1 fruit fly cellular context compared by ENCODE assay signal in the genomic region with DNA sequence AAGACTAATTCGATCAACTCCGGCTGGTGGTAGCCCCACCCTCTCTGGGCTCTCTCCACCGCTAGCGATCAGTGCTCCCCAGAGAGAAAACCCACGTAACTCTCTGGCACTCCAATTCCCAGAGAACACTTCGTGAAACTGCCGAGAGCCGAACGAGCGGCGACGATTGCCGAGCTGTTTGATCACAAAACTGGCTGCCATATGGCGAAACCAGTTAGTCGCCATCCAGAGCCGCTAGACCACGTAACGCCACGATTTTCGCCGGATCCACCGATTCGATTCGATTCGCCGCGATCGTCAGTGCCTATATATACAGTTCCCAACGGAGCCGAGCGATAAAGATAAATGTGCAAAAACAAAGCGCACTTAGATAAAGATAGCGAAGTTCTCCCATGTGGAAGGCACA.
TF ChIP-seq lines count a peak whose summit lies in the region.

A gene (plus strand): TSS at position 209 of the 406 bp plus-strand sequence.

TF ChIP-seq in whole organism, embryonic, 481 proteins besides CTCF, POLR2A, EP300 and RAD21 (continued from another document):
- TF ChIP-seq Lhr (GFP tag; optimal IDR thresholded peaks at IDR 0.05; lab: Kevin White, UChicago) (no peak), CG17359 (tag; optimal IDR thresholded peaks at IDR 0.05; lab: Kevin White, UChicago) (peak; percentile 26), odd (GFP tag; optimal IDR thresholded peaks at IDR 0.05; lab: Kevin White, UChicago) (peak; percentile 59), maf-S (GFP tag; optimal IDR thresholded peaks at IDR 0.05; lab: Kevin White, UChicago) (peak; percentile 16), gsb-n (tag; optimal IDR thresholded peaks at IDR 0.05; lab: Kevin White, UChicago) (peak; percentile 76), CG6791 (GFP tag; IDR thresholded peaks at IDR 0.05; lab: Robert Waterston, UW; ENCODE audit: partially characterized antibody) (peak; percentile 64; the same call in 1 of the 3 replicates), crol (GFP tag; IDR thresholded peaks at IDR 0.05; lab: Robert Waterston, UW) (0 out of 2 replicates have a peak, but pooled peaks have one; percentile 10), GATAe (GFP tag; conservative IDR thresholded peaks at IDR 0.05; lab: Robert Waterston, UW) (peak; percentile 37; the same call in 1 of the 2 replicates), Med (GFP tag; lab: Kevin White, UChicago) (peak; percentile 93), pb (GFP tag; optimal IDR thresholded peaks at IDR 0.05; lab: Kevin White, UChicago) (peak; percentile 50), CG5953 (GFP tag; IDR thresholded peaks at IDR 0.05; lab: Robert Waterston, UW) (peak; percentile 57; the same call in 1 of the 2 replicates), sob (GFP tag; IDR thresholded peaks at IDR 0.05; lab: Robert Waterston, UW) (peak; percentile 68; the same call in 1 of the 2 replicates), CG7987 (GFP tag; optimal IDR thresholded peaks at IDR 0.05; lab: Kevin White, UChicago) (peak; percentile 66), mam (GFP tag; optimal IDR thresholded peaks at IDR 0.05; lab: Kevin White, UChicago) (peak; percentile 10), Stat92E (GFP tag; optimal IDR thresholded peaks at IDR 0.05; lab: Kevin White, UChicago) (peak in 1 of 3 experiments; percentile 65), CG1603 (tag; optimal IDR thresholded peaks at IDR 0.05; lab: Kevin White, UChicago) (no peak), sqz (GFP tag; optimal IDR thresholded peaks at IDR 0.05; lab: Kevin White, UChicago) (peak; percentile 25), CG5180 (GFP tag; optimal IDR thresholded peaks at IDR 0.05; lab: Kevin White, UChicago) (no peak), CG3281 (GFP tag; optimal IDR thresholded peaks at IDR 0.05; lab: Kevin White, UChicago) (peak; percentile 54), HmgZ (tag; optimal IDR thresholded peaks at IDR 0.05; lab: Kevin White, UChicago) (peak; percentile 73), E2f1 (GFP tag; IDR thresholded peaks at IDR 0.05; lab: Robert Waterston, UW) (peak; percentile 30; the same call in 1 of the 2 replicates), Tbp (GFP tag; optimal IDR thresholded peaks at IDR 0.05; lab: Kevin White, UChicago) (no peak), yki (optimal IDR thresholded peaks at IDR 0.05; lab: Kevin White, UChicago) (peak; percentile 86), CG2875 (GFP tag; optimal IDR thresholded peaks at IDR 0.05; lab: Kevin White, UChicago) (peak; percentile 16), phol (tag; optimal IDR thresholded peaks at IDR 0.05; lab: Kevin White, UChicago) (no peak), Dip2 (GFP tag; IDR thresholded peaks at IDR 0.05; lab: Robert Waterston, UW) (no peak), CG17385 (GFP tag; optimal IDR thresholded peaks at IDR 0.05; lab: Kevin White, UChicago) (peak; percentile 48), grau (tag; optimal IDR thresholded peaks at IDR 0.05; lab: Kevin White, UChicago) (peak; percentile 40), Dad (GFP tag; optimal IDR thresholded peaks at IDR 0.05; lab: Kevin White, UChicago) (peak; percentile 26), CG1024 (GFP tag; IDR thresholded peaks at IDR 0.05; lab: Robert Waterston, UW) (peak; percentile 3; the same call in 1 of the 2 replicates), Jarid2 (GFP tag; optimal IDR thresholded peaks at IDR 0.05; lab: Kevin White, UChicago) (peak; percentile 99), CG7556 (GFP tag; optimal IDR thresholded peaks at IDR 0.05; lab: Kevin White, UChicago) (no peak), dysf (GFP tag; IDR thresholded peaks at IDR 0.05; lab: Robert Waterston, UW) (peak; percentile 32; the same call in 1 of the 3 replicates), Lpt (GFP tag; optimal IDR thresholded peaks at IDR 0.05; lab: Kevin White, UChicago) (no peak), Hmr (GFP tag; optimal IDR thresholded peaks at IDR 0.05; lab: Kevin White, UChicago) (peak; percentile 51), Hr3 (GFP tag; optimal IDR thresholded peaks at IDR 0.05; lab: Kevin White, UChicago) (no peak), lola (GFP tag; optimal IDR thresholded peaks at IDR 0.05; lab: Kevin White, UChicago) (no peak), Ptx1 (GFP tag; IDR thresholded peaks at IDR 0.05; lab: Robert Waterston, UW) (0 out of 2 replicates have a peak, but pooled peaks have one; percentile 7), ase (GFP tag; IDR thresholded peaks at IDR 0.05; lab: Robert Waterston, UW) (peak; percentile 48; the same call in 2 of the 3 replicates), CG11504 (tag; optimal IDR thresholded peaks at IDR 0.05; lab: Kevin White, UChicago) (no peak), HLHmδ (GFP tag; optimal IDR thresholded peaks at IDR 0.05; lab: Kevin White, UChicago) (peak; percentile 52), HLH54F (GFP tag; optimal IDR thresholded peaks at IDR 0.05; lab: Kevin White, UChicago) (peak; percentile 28), Vsx1 (GFP tag; optimal IDR thresholded peaks at IDR 0.05; lab: Kevin White, UChicago) (peak; percentile 11), ken (GFP tag; IDR thresholded peaks at IDR 0.05; lab: Robert Waterston, UW) (no peak), CG18011 (GFP tag; optimal IDR thresholded peaks at IDR 0.05; lab: Kevin White, UChicago) (no peak), lov (optimal IDR thresholded peaks at IDR 0.05; lab: Kevin White, UChicago) (no peak), lov (GFP tag; IDR thresholded peaks at IDR 0.05; lab: Robert Waterston, UW) (no peak; the same call in 2 of the 3 replicates), YL-1 (GFP tag; optimal IDR thresholded peaks at IDR 0.05; lab: Kevin White, UChicago) (peak; percentile 10), Dll (GFP tag; IDR thresholded peaks at IDR 0.05; lab: Robert Waterston, UW; ENCODE audit: partially characterized antibody) (peak; percentile 56; the same call in 2 of the 4 replicates), CG2129 (GFP tag; IDR thresholded peaks at IDR 0.05; lab: Robert Waterston, UW; ENCODE audit: partially characterized antibody) (no peak), sna (GFP tag; IDR thresholded peaks at IDR 0.05; lab: Robert Waterston, UW; ENCODE audit: partially characterized antibody) (peak; percentile 54), abd-A (tag; optimal IDR thresholded peaks at IDR 0.05; lab: Kevin White, UChicago) (peak; percentile 72), CG8388 (GFP tag; optimal IDR thresholded peaks at IDR 0.05; lab: Kevin White, UChicago) (peak; percentile 4), Myb (GFP tag; optimal IDR thresholded peaks at IDR 0.05; lab: Kevin White, UChicago) (peak; percentile 0), gro (GFP tag; optimal IDR thresholded peaks at IDR 0.05; lab: Kevin White, UChicago) (peak; percentile 82), CG12071 (GFP tag; optimal IDR thresholded peaks at IDR 0.05; lab: Kevin White, UChicago) (peak; percentile 63), cg (GFP tag; optimal IDR thresholded peaks at IDR 0.05; lab: Kevin White, UChicago) (no peak), Hr39 (optimal IDR thresholded peaks at IDR 0.05; lab: Kevin White, UChicago) (no peak), ci (GFP tag; IDR thresholded peaks at IDR 0.05; lab: Robert Waterston, UW) (peak; percentile 73; the same call in 2 of the 3 replicates), CG9727 (GFP tag; optimal IDR thresholded peaks at IDR 0.05; lab: Kevin White, UChicago) (no peak), CHES-1-like (GFP tag; optimal IDR thresholded peaks at IDR 0.05; lab: Kevin White, UChicago) (no peak), MTF-1 (GFP tag; optimal IDR thresholded peaks at IDR 0.05; lab: Kevin White, UChicago; ENCODE audit: borderline replicate concordance) (peak; percentile 43), Poxn (GFP tag; IDR thresholded peaks at IDR 0.05; lab: Robert Waterston, UW) (no peak)
